Fruit fly (Drosophila melanogaster) whole organism, embryonic: ENCODE results near the gene Drsl4.
A peak's percentile ranks its signal among the peaks of the same experiment; 100 is the strongest.

Source experiments
- CG43689 ChIP-seq: fragments of 200-800 bp; sonication (Bioruptor generic); IDR thresholded peaks from 2 replicates; pipeline ENCODE4 v1.3.6; 2022; ENCODE audit warnings: missing biosample characterization, missing genetic modification characterization
- CG8281 ChIP-seq: fragments of 200-800 bp; sonication (Bioruptor generic); optimal IDR thresholded peaks from 2 replicates; lab custom pipeline; 2018; ENCODE audit warnings: missing biosample characterization, mild to moderate bottlenecking, missing genetic modification characterization, moderate library complexity
- Dad ChIP-seq: fragments of 200-800 bp; sonication (Bioruptor generic); optimal IDR thresholded peaks from 3 replicates; lab custom pipeline; 2016; ENCODE audit warnings: missing biosample characterization, missing genetic modification characterization
- ara ChIP-seq: fragments of 200-800 bp; sonication (Bioruptor generic); IDR thresholded peaks from 2 replicates; pipeline ENCODE4 v1.3.6; 2022; ENCODE audit warnings: missing biosample characterization, missing genetic modification characterization
- cg ChIP-seq: fragments of 200-800 bp; sonication (Bioruptor generic); optimal IDR thresholded peaks from 3 replicates; lab custom pipeline; 2019; ENCODE audit warnings: missing biosample characterization, mild to moderate bottlenecking, missing genetic modification characterization, moderate library complexity
- en ChIP-seq: fragments of 200-800 bp; sonication (Bioruptor generic); optimal IDR thresholded peaks from 2 replicates; lab custom pipeline; 2016; ENCODE audit warnings: missing biosample characterization, missing genetic modification characterization
- gt ChIP-seq: fragments of 200-800 bp; sonication (Bioruptor generic); IDR thresholded peaks from 2 replicates; pipeline ENCODE4 v1.3.6; 2022; ENCODE audit warnings: missing biosample characterization, missing genetic modification characterization
- hkb ChIP-seq, 2 experiments: fragments of 200-800 bp in 1 of 2; fragments of >200 bp in 1 of 2; sonication (Bioruptor generic) in 1 of 2; IDR thresholded peaks in 1 of 2; optimal IDR thresholded peaks in 1 of 2; 2 replicates each; pipeline versions ENCODE4 v1.3.6 to Lab custom; 2017 to 2022; ENCODE audit warnings: missing biosample characterization in 1 of 2, missing genetic modification characterization in 1 of 2
- lilli ChIP-seq: fragments of 200-800 bp; sonication (Bioruptor generic); optimal IDR thresholded peaks from 3 replicates; lab custom pipeline; 2016; ENCODE audit warnings: missing biosample characterization, missing genetic modification characterization
- tgo ChIP-seq: fragments of 200-800 bp; sonication (Bioruptor generic); IDR thresholded peaks from 3 replicates; pipeline ENCODE4 v1.3.6; 2022; ENCODE audit warnings: missing biosample characterization, missing genetic modification characterization
- tll ChIP-seq, 2 experiments: fragments of 200-800 bp in 1 of 2; fragments of >200 bp in 1 of 2; sonication (Bioruptor generic) in 1 of 2; optimal IDR thresholded peaks; 2 replicates each; lab custom pipeline; 2017 to 2019; ENCODE audit warnings: missing biosample characterization in 2 of 2, missing genetic modification characterization in 2 of 2, mild to moderate bottlenecking in 1 of 2, moderate library complexity in 1 of 2

DNA sequence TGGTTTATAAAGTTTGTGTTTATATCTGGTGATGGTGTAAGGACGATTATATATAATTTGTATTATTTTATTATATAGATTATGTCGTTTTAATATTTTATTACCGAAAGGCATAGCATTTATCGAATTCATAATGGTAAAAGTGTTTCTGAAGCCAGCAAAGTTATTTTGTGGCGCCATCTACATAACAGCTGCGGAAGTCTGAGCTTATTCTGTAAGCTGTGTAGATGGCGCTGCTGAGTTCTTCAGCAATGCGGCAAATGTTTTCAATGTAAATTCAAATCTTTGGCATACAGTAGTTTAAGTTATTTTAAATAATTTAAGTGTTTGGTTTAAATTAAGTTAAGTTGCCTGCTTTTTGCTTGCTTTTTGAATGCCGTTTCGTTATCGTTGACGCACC lies 27.0 kb upstream of the Drsl4 start:
- TF ChIP-seq Dad (GFP tag; lab: Kevin White, UChicago) (no peak), tgo (GFP tag; lab: Robert Waterston, UW) (peak; percentile 36; the same call in 1 of the 3 replicates), CG43689 (GFP tag; lab: Robert Waterston, UW) (no peak), hkb (optimal IDR thresholded peaks at IDR 0.05; lab: Kevin White, UChicago) (no peak), hkb (GFP tag; IDR thresholded peaks at IDR 0.05; lab: Robert Waterston, UW) (no peak), lilli (GFP tag; lab: Kevin White, UChicago) (no peak), CG8281 (no peak), gt (GFP tag; lab: Robert Waterston, UW) (no peak), cg (no peak), en (GFP tag; lab: Kevin White, UChicago) (no peak), ara (GFP tag; lab: Robert Waterston, UW) (no peak), tll (GFP tag; optimal IDR thresholded peaks at IDR 0.05; lab: Kevin White, UChicago) (no peak)
